Fruit fly (Drosophila melanogaster): ENCODE results near the gene scpr-B.
A peak's percentile ranks its signal among the peaks of the same experiment; 100 is the strongest.

scpr-B gene

dm6 chr3R:11197389-11197716 is 43.4 kb downstream of the scpr-B start, which contains the start of gene cu:
Gene cu (plus strand): TSS chr3R:11197592.
- peak; percentile 86 for TF ChIP-seq Jra (GFP tag; optimal IDR thresholded peaks at IDR 0.05)
- peak; percentile 32 for TF ChIP-seq sv (GFP tag; optimal IDR thresholded peaks at IDR 0.05)
- TF ChIP-seq br (GFP tag; optimal IDR thresholded peaks at IDR 0.05): no peak
- TF ChIP-seq Vsx2 (GFP tag; optimal IDR thresholded peaks at IDR 0.05; ENCODE audit: partially characterized antibody): peak; percentile 12
- TF ChIP-seq Dif (GFP tag; optimal IDR thresholded peaks at IDR 0.05; ENCODE audit: partially characterized antibody): peak; percentile 62
- TF ChIP-seq brk (GFP tag; optimal IDR thresholded peaks at IDR 0.05): peak; percentile 60
- peak; percentile 76 to 82 for TF ChIP-seq dl (GFP tag; optimal IDR thresholded peaks at IDR 0.05; ENCODE audit: insufficient read depth in 1 of 2, partially characterized antibody in 2 of 2)
- TF ChIP-seq Abd-B (GFP tag; optimal IDR thresholded peaks at IDR 0.05): no peak

dm6 chr3R:11196648-11197388 is 44.0 kb downstream of the scpr-B start:
- TF ChIP-seq Hr83 (GFP tag; optimal IDR thresholded peaks at IDR 0.05; ENCODE audit: poor library complexity, severe bottlenecking) (no peak), h (GFP tag; optimal IDR thresholded peaks at IDR 0.05) (peak; percentile 95), pan (optimal IDR thresholded peaks at IDR 0.05) (no peak), sage (GFP tag; optimal IDR thresholded peaks at IDR 0.05) (peak; percentile 72), sv (GFP tag; optimal IDR thresholded peaks at IDR 0.05) (peak; percentile 95), N (GFP tag; optimal IDR thresholded peaks at IDR 0.05) (no peak), Vsx2 (GFP tag; optimal IDR thresholded peaks at IDR 0.05; ENCODE audit: partially characterized antibody) (no peak), Rel (GFP tag; optimal IDR thresholded peaks at IDR 0.05) (peak; percentile 73), Rel (tag; optimal IDR thresholded peaks at IDR 0.05) (peak; percentile 65), dsf (GFP tag; optimal IDR thresholded peaks at IDR 0.05; ENCODE audit: borderline replicate concordance) (peak; percentile 80), Hnf4 (GFP tag; optimal IDR thresholded peaks at IDR 0.05) (peak; percentile 72), brk (GFP tag; optimal IDR thresholded peaks at IDR 0.05) (peak; percentile 88), Hr78 (GFP tag; optimal IDR thresholded peaks at IDR 0.05) (no peak), lola (GFP tag; optimal IDR thresholded peaks at IDR 0.05) (no peak), OdsH (GFP tag; optimal IDR thresholded peaks at IDR 0.05) (peak; percentile 96), ey (GFP tag; optimal IDR thresholded peaks at IDR 0.05) (peak; percentile 90), psq (GFP tag; optimal IDR thresholded peaks at IDR 0.05) (peak; percentile 98), Dif (GFP tag; optimal IDR thresholded peaks at IDR 0.05; ENCODE audit: partially characterized antibody) (peak; percentile 4), CG9705 (GFP tag; optimal IDR thresholded peaks at IDR 0.05) (peak; percentile 94), Sp1 (GFP tag; optimal IDR thresholded peaks at IDR 0.05) (peak; percentile 99), CG32264 (GFP tag; optimal IDR thresholded peaks at IDR 0.05) (no peak), HLH106 (tag; optimal IDR thresholded peaks at IDR 0.05) (peak; percentile 95), tai (GFP tag; optimal IDR thresholded peaks at IDR 0.05) (peak; percentile 73), fru (GFP tag; optimal IDR thresholded peaks at IDR 0.05) (peak; percentile 96), dmrt93B (GFP tag; optimal IDR thresholded peaks at IDR 0.05) (peak; percentile 98), foxo (GFP tag; optimal IDR thresholded peaks at IDR 0.05) (peak in 1 of 2 experiments; percentile 96), br (GFP tag; optimal IDR thresholded peaks at IDR 0.05) (peak; percentile 90), Dfd (GFP tag; optimal IDR thresholded peaks at IDR 0.05) (peak; percentile 99), rgr (GFP tag; optimal IDR thresholded peaks at IDR 0.05) (peak; percentile 94), GATAd (GFP tag; optimal IDR thresholded peaks at IDR 0.05) (peak; percentile 64), woc (GFP tag; optimal IDR thresholded peaks at IDR 0.05) (peak; percentile 92)

DNA sequence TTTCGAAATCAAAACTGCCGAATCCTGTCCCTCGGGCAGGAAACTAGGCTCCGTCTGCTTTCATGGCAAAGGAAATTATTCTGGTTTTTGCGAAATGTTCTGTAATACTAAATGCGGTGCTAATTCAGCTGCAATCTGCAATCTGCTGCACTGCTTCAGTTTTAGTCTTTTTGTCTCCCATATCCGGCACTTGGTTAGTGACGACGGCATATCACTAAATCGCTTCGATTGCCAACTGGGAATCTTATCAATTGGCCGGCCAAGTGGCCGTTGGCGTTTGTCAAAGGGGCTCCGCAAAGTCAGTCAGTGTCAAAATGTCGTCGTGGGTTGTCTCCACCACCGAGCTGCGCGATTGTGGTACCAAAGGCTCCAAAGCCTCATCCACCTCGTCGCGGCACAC is 45.0 kb downstream of the scpr-B start, which contains the start of gene CG18577:
TSS of gene CG18577 (plus strand) at position 301 of the 400 bp plus-strand sequence.
- TF ChIP-seq CG9705 (GFP tag; optimal IDR thresholded peaks at IDR 0.05) (no peak), dl (GFP tag; optimal IDR thresholded peaks at IDR 0.05; ENCODE audit: insufficient read depth in 1 of 2, partially characterized antibody in 2 of 2) (no peak), dmrt93B (GFP tag; optimal IDR thresholded peaks at IDR 0.05) (no peak), OdsH (GFP tag; optimal IDR thresholded peaks at IDR 0.05) (no peak), Sp1 (GFP tag; optimal IDR thresholded peaks at IDR 0.05) (no peak), Vsx2 (GFP tag; optimal IDR thresholded peaks at IDR 0.05; ENCODE audit: partially characterized antibody) (no peak)

Data from whole organism, wandering third instar larva.